Fruit fly (Drosophila melanogaster) whole organism, embryonic: ENCODE results near the gene EAChm.
A peak's percentile ranks its signal among the peaks of the same experiment; 100 is the strongest.

ENCODE experiments used
- CG1024 ChIP-seq: fragments of 200-800 bp; sonication (Bioruptor generic); IDR thresholded peaks from 2 replicates; pipeline ENCODE4 v1.3.6; 2022; ENCODE audit warnings: missing biosample characterization, missing genetic modification characterization
- CG10267 ChIP-seq: fragments of 200-800 bp; sonication (Bioruptor generic); optimal IDR thresholded peaks from 2 replicates; lab custom pipeline; 2018; ENCODE audit warnings: missing biosample characterization, mild to moderate bottlenecking, missing genetic modification characterization, moderate library complexity
- CG10959 ChIP-seq: fragments of 200-800 bp; sonication (Bioruptor generic); IDR thresholded peaks from 2 replicates; pipeline ENCODE4 v1.3.6; 2022; ENCODE audit warnings: missing biosample characterization, missing genetic modification characterization
- CG11247 ChIP-seq: fragments of 200-800 bp; sonication (Bioruptor generic); IDR thresholded peaks from 2 replicates; pipeline ENCODE4 v1.3.6; 2022; ENCODE audit warnings: missing biosample characterization, missing genetic modification characterization
- CG11456 ChIP-seq: fragments of 200-800 bp; sonication (Bioruptor generic); IDR thresholded peaks from 3 replicates; pipeline ENCODE4 v1.3.6; 2022; ENCODE audit warnings: missing biosample characterization, missing genetic modification characterization
- CG1233 ChIP-seq: fragments of 200-800 bp; sonication (Bioruptor generic); optimal IDR thresholded peaks from 4 replicates; lab custom pipeline; 2018; ENCODE audit warnings: missing biosample characterization, mild to moderate bottlenecking, missing genetic modification characterization
- CG12942 ChIP-seq: fragments of 200-800 bp; sonication (Bioruptor generic); optimal IDR thresholded peaks from 3 replicates; lab custom pipeline; 2016; ENCODE audit warnings: missing biosample characterization, missing genetic modification characterization
- CG14965 ChIP-seq: fragments of 200-800 bp; sonication (Bioruptor generic); optimal IDR thresholded peaks from 2 replicates; lab custom pipeline; 2016; ENCODE audit warnings: missing biosample characterization, missing genetic modification characterization, borderline replicate concordance
- CG15696 ChIP-seq: fragments of 200-800 bp; sonication (Bioruptor generic); optimal IDR thresholded peaks from 2 replicates; lab custom pipeline; 2019; ENCODE audit warnings: missing biosample characterization, mild to moderate bottlenecking, missing genetic modification characterization, moderate library complexity
- CG16863 ChIP-seq: fragments of 200-800 bp; sonication (Bioruptor generic); optimal IDR thresholded peaks from 3 replicates; lab custom pipeline; 2016; ENCODE audit warnings: missing biosample characterization, missing genetic modification characterization
- CG17385 ChIP-seq: fragments of 200-800 bp; sonication (Bioruptor generic); optimal IDR thresholded peaks from 3 replicates; lab custom pipeline; 2018; ENCODE audit warnings: missing biosample characterization, mild to moderate bottlenecking, missing genetic modification characterization
- CG17568 ChIP-seq: fragments of 200-800 bp; sonication (Bioruptor generic); optimal IDR thresholded peaks from 2 replicates; lab custom pipeline; 2018; ENCODE audit warnings: missing biosample characterization, mild to moderate bottlenecking, missing genetic modification characterization, moderate library complexity
- CG17912 ChIP-seq: fragments of 200-800 bp; sonication (Bioruptor generic); optimal IDR thresholded peaks from 2 replicates; lab custom pipeline; 2018; ENCODE audit warnings: missing biosample characterization, mild to moderate bottlenecking, missing genetic modification characterization
- CG2889 ChIP-seq: fragments of 200-800 bp; sonication (Bioruptor generic); IDR thresholded peaks from 3 replicates; pipeline ENCODE4 v1.3.6; 2022; ENCODE audit warnings: missing biosample characterization, missing genetic modification characterization
- CG30403 ChIP-seq: fragments of 200-800 bp; sonication (Bioruptor generic); optimal IDR thresholded peaks from 3 replicates; lab custom pipeline; 2016; ENCODE audit warnings: missing biosample characterization, missing genetic modification characterization
- CG3163 ChIP-seq: fragments of 200-800 bp; sonication (Bioruptor generic); optimal IDR thresholded peaks from 3 replicates; lab custom pipeline; 2016; ENCODE audit warnings: missing biosample characterization, missing genetic modification characterization
- CG3281 ChIP-seq: fragments of 200-800 bp; sonication (Bioruptor generic); optimal IDR thresholded peaks from 3 replicates; lab custom pipeline; 2017; ENCODE audit warnings: missing biosample characterization, mild to moderate bottlenecking, missing genetic modification characterization
- CG34376 ChIP-seq: fragments of 200-800 bp; sonication (Bioruptor generic); optimal IDR thresholded peaks from 2 replicates; lab custom pipeline; 2018; ENCODE audit warnings: missing biosample characterization, mild to moderate bottlenecking, missing genetic modification characterization
- CG4328 ChIP-seq: fragments of 200-800 bp; sonication (Bioruptor generic); optimal IDR thresholded peaks from 3 replicates; lab custom pipeline; 2017; ENCODE audit warnings: missing biosample characterization, missing genetic modification reagents, missing genetic modification characterization
- CG4424 ChIP-seq: fragments of 200-800 bp; sonication (Bioruptor generic); optimal IDR thresholded peaks from 3 replicates; lab custom pipeline; 2016; ENCODE audit warnings: missing biosample characterization, missing genetic modification characterization
- CG4707 ChIP-seq: fragments of 200-800 bp; sonication (Bioruptor generic); optimal IDR thresholded peaks from 2 replicates; lab custom pipeline; 2018; ENCODE audit warnings: missing biosample characterization, mild to moderate bottlenecking, missing genetic modification characterization, moderate library complexity
- CG7786 ChIP-seq: fragments of 200-800 bp; sonication (Bioruptor generic); optimal IDR thresholded peaks from 2 replicates; lab custom pipeline; 2016; ENCODE audit warnings: missing biosample characterization, missing genetic modification characterization
- D19A ChIP-seq: fragments of 200-800 bp; optimal IDR thresholded peaks from 3 replicates; lab custom pipeline; 2019; ENCODE audit warnings: missing biosample characterization, mild to moderate bottlenecking, missing genetic modification characterization, moderate library complexity
- Fer1 ChIP-seq: fragments of 200-800 bp; sonication (Bioruptor generic); optimal IDR thresholded peaks from 2 replicates; lab custom pipeline; 2017; ENCODE audit warnings: missing biosample characterization, mild to moderate bottlenecking, missing genetic modification characterization
- Hr78 ChIP-seq, 2 experiments: fragments of 200-800 bp in 1 of 2; fragments of >200 bp in 1 of 2; sonication (Bioruptor generic) in 1 of 2; optimal IDR thresholded peaks; 2 replicates each; lab custom pipeline; 2017 to 2019; ENCODE audit warnings: missing biosample characterization in 2 of 2, missing genetic modification characterization in 2 of 2, mild to moderate bottlenecking in 1 of 2, moderate library complexity in 1 of 2
- MTF-1 ChIP-seq: fragments of 200-800 bp; sonication (Bioruptor generic); optimal IDR thresholded peaks from 2 replicates; lab custom pipeline; 2018; ENCODE audit warnings: missing biosample characterization, mild to moderate bottlenecking, missing genetic modification characterization, borderline replicate concordance
- PHDP ChIP-seq: fragments of 200-800 bp; sonication (Bioruptor generic); optimal IDR thresholded peaks from 3 replicates; lab custom pipeline; 2018; ENCODE audit warnings: missing biosample characterization, mild to moderate bottlenecking, missing genetic modification characterization, moderate library complexity
- Pdp1 ChIP-seq, 2 experiments: fragments of 200-800 bp; sonication (Bioruptor generic); optimal IDR thresholded peaks; 3 replicates each; lab custom pipeline; 2016; ENCODE audit warnings: missing biosample characterization in 2 of 2, missing genetic modification characterization in 2 of 2, mild to moderate bottlenecking in 1 of 2, moderate library complexity in 1 of 2
- Ravus ChIP-seq: fragments of 200-800 bp; sonication (Bioruptor generic); IDR thresholded peaks from 2 replicates; pipeline ENCODE4 v1.3.6; 2022; ENCODE audit warnings: missing biosample characterization, missing genetic modification characterization
- Rfx ChIP-seq: fragments of 200-800 bp; sonication (Bioruptor generic); IDR thresholded peaks from 2 replicates; pipeline ENCODE4 v1.3.6; 2022; ENCODE audit warnings: missing biosample characterization, missing genetic modification characterization
- Vsx1 ChIP-seq: fragments of 200-800 bp; sonication (Bioruptor generic); optimal IDR thresholded peaks from 2 replicates; lab custom pipeline; 2017; ENCODE audit warnings: missing biosample characterization, mild to moderate bottlenecking, missing genetic modification characterization, missing genetic modification reagents
- Xbp1 ChIP-seq: fragments of 200-800 bp; sonication (Bioruptor generic); optimal IDR thresholded peaks from 3 replicates; lab custom pipeline; 2016; ENCODE audit warnings: missing biosample characterization, mild to moderate bottlenecking, missing genetic modification characterization
- bcd ChIP-seq: fragments of 200-800 bp; sonication (Bioruptor generic); optimal IDR thresholded peaks from 2 replicates; lab custom pipeline; 2017; ENCODE audit warnings: missing biosample characterization, mild to moderate bottlenecking, missing genetic modification characterization
- dysf ChIP-seq: fragments of 200-800 bp; sonication (Bioruptor generic); IDR thresholded peaks from 3 replicates; pipeline ENCODE4 v1.3.6; 2022; ENCODE audit warnings: missing biosample characterization, missing genetic modification characterization
- gcm ChIP-seq: fragments of 200-800 bp; sonication (Bioruptor generic); optimal IDR thresholded peaks from 2 replicates; lab custom pipeline; 2019; ENCODE audit warnings: missing biosample characterization, mild to moderate bottlenecking, missing genetic modification characterization, moderate library complexity
- gcm2 ChIP-seq: fragments of 200-800 bp; sonication (Bioruptor generic); optimal IDR thresholded peaks from 2 replicates; lab custom pipeline; 2016; ENCODE audit warnings: missing biosample characterization, missing genetic modification characterization
- gem ChIP-seq: fragments of 200-800 bp; sonication (Bioruptor generic); optimal IDR thresholded peaks from 2 replicates; lab custom pipeline; 2019; ENCODE audit warnings: missing biosample characterization, mild to moderate bottlenecking, missing genetic modification characterization, moderate library complexity
- gt ChIP-seq: fragments of 200-800 bp; sonication (Bioruptor generic); IDR thresholded peaks from 2 replicates; pipeline ENCODE4 v1.3.6; 2022; ENCODE audit warnings: missing biosample characterization, missing genetic modification characterization
- klu ChIP-seq: fragments of 200-800 bp; sonication (Bioruptor generic); IDR thresholded peaks from 2 replicates; pipeline ENCODE4 v1.3.6; 2022; ENCODE audit warnings: missing biosample characterization, missing genetic modification characterization
- nerfin-1 ChIP-seq: fragments of 200-800 bp; sonication (Bioruptor generic); optimal IDR thresholded peaks from 3 replicates; lab custom pipeline; 2019; ENCODE audit warnings: missing biosample characterization, mild to moderate bottlenecking, missing genetic modification characterization, moderate library complexity
- nmo ChIP-seq: fragments of 200-800 bp; sonication (Bioruptor generic); optimal IDR thresholded peaks from 2 replicates; lab custom pipeline; 2018; ENCODE audit warnings: missing biosample characterization, mild to moderate bottlenecking, missing genetic modification characterization, moderate library complexity
- pho ChIP-seq: fragments of 200-800 bp; sonication (Bioruptor generic); optimal IDR thresholded peaks from 2 replicates; lab custom pipeline; 2016; ENCODE audit warnings: missing biosample characterization, missing genetic modification characterization
- pros ChIP-seq: fragments of 200-800 bp; sonication (Bioruptor generic); optimal IDR thresholded peaks from 3 replicates; lab custom pipeline; 2019; ENCODE audit warnings: missing biosample characterization, mild to moderate bottlenecking, missing genetic modification characterization, moderate library complexity
- psq ChIP-seq: fragments of 200-800 bp; sonication (Bioruptor generic); optimal IDR thresholded peaks from 2 replicates; lab custom pipeline; 2017; ENCODE audit warnings: missing biosample characterization, missing genetic modification characterization
- ranshi ChIP-seq: fragments of 200-800 bp; sonication (Bioruptor generic); IDR thresholded peaks from 2 replicates; pipeline ENCODE4 v1.3.6; 2022; ENCODE audit warnings: missing biosample characterization, missing genetic modification characterization
- run ChIP-seq: fragments of 200-800 bp; sonication (Bioruptor generic); optimal IDR thresholded peaks from 3 replicates; lab custom pipeline; 2018; ENCODE audit warnings: missing biosample characterization, mild to moderate bottlenecking, missing genetic modification characterization
- slbo ChIP-seq: fragments of 200-800 bp; sonication (Bioruptor generic); IDR thresholded peaks from 2 replicates; pipeline ENCODE4 v1.3.6; 2022; ENCODE audit warnings: missing biosample characterization, missing genetic modification characterization
- sqz ChIP-seq: fragments of 200-800 bp; sonication (Bioruptor generic); optimal IDR thresholded peaks from 3 replicates; lab custom pipeline; 2018; ENCODE audit warnings: missing biosample characterization, mild to moderate bottlenecking, missing genetic modification characterization

The EAChm gene

DNA sequence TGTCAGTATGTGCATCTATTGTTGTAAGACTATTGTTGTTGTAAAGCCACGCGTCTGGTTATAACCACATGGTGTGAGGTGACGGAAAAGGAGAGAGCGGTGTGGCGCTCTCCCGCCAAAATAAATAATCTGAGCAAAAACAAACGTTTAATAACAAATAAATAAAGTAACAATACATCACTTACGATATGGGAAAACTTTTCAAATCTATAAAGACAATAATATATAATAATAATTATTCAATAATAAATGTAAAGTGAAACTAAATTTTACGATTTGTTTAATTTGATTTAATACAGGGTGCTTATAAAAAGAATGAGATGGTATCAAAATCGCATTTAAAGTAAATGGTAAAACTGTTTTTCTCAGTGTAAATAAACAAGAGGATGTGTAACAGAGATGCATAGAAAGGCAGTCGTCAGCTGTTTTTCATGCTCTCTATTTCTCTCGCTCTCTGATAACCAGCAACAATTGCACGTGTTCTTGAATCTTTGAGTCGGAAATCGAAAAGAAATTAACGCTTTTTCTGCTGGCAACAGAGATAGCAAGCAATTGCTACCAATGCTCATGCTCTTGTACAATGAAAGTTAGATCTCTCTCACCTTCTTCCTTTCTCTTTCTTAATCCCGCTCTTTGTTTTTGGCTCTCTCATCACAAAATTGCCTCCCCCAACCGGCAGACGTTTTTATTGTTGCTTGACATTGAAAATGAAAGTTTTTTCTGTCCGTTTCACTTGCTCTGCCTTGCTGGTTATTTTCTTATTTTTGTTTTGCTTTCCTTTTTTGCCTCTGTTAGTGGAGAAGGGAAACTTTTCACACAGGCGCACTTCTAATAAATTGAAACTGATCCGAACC, 44.3 kb downstream of the EAChm start (continued):
- TF ChIP-seq pho (GFP tag; lab: Kevin White, UChicago) = no peak
- peak; percentile 82 for TF ChIP-seq dysf
- peak; percentile 82 for TF ChIP-seq bcd (GFP tag; lab: Kevin White, UChicago)
- peak; percentile 34 for TF ChIP-seq CG4707
- peak; percentile 92 for TF ChIP-seq run (tag; lab: Kevin White, UChicago)
- TF ChIP-seq CG12942 (GFP tag; lab: Kevin White, UChicago) = peak; percentile 61
- peak; percentile 94 for TF ChIP-seq CG10267 (tag; lab: Kevin White, UChicago)
- TF ChIP-seq CG34376 = peak; percentile 69
- peak; percentile 89; the same call in 1 of the 2 replicates for TF ChIP-seq ranshi (GFP tag; lab: Robert Waterston, UW)
- no peak for TF ChIP-seq CG7786
- peak; percentile 5 for TF ChIP-seq CG14965
- TF ChIP-seq CG11247 (GFP tag; lab: Robert Waterston, UW) = peak; percentile 75
- TF ChIP-seq CG17568 (GFP tag; lab: Kevin White, UChicago) = peak; percentile 67
- no peak; the same call in 1 of the 2 replicates for TF ChIP-seq klu (GFP tag; lab: Robert Waterston, UW)
- peak; percentile 93 for TF ChIP-seq CG1233 (GFP tag; lab: Kevin White, UChicago)
- TF ChIP-seq CG30403 (GFP tag; lab: Kevin White, UChicago) = peak; percentile 85
- TF ChIP-seq CG10959 = peak; percentile 70
- TF ChIP-seq pros (GFP tag; lab: Kevin White, UChicago) = peak; percentile 62
- peak; percentile 92 for TF ChIP-seq CG3281 (GFP tag; lab: Kevin White, UChicago)
- TF ChIP-seq slbo (GFP tag; lab: Robert Waterston, UW) = peak; percentile 71
- TF ChIP-seq CG4328 (GFP tag; lab: Kevin White, UChicago) = peak; percentile 82
- TF ChIP-seq Fer1 (GFP tag; lab: Kevin White, UChicago) = peak; percentile 89
- peak; percentile 86 for TF ChIP-seq Vsx1 (GFP tag; lab: Kevin White, UChicago)
- no peak for TF ChIP-seq gcm2 (GFP tag; lab: Kevin White, UChicago)
- TF ChIP-seq Hr78 (GFP tag; optimal IDR thresholded peaks at IDR 0.05; lab: Kevin White, UChicago) = peak in 1 of 2 experiments; percentile 81
- peak; percentile 28 for TF ChIP-seq CG3163 (GFP tag; lab: Kevin White, UChicago)
- peak; percentile 66 for TF ChIP-seq Xbp1
- no peak for TF ChIP-seq CG16863 (GFP tag; lab: Kevin White, UChicago)
- peak; percentile 65 for TF ChIP-seq CG11456 (GFP tag; lab: Robert Waterston, UW)
- peak; percentile 94 for TF ChIP-seq gcm
- TF ChIP-seq CG1024 = peak; percentile 85
- TF ChIP-seq D19A (tag; lab: Kevin White, UChicago) = peak; percentile 85
- TF ChIP-seq gt (GFP tag; lab: Robert Waterston, UW) = peak; percentile 39; the same call in 1 of the 2 replicates
- TF ChIP-seq Pdp1 (GFP tag; optimal IDR thresholded peaks at IDR 0.05; lab: Kevin White, UChicago) = no peak
- TF ChIP-seq nmo = peak; percentile 85
- TF ChIP-seq sqz (GFP tag; lab: Kevin White, UChicago) = peak; percentile 78
- peak; percentile 81 for TF ChIP-seq Rfx (GFP tag; lab: Robert Waterston, UW)
- TF ChIP-seq psq (GFP tag; lab: Kevin White, UChicago) = peak; percentile 11
- TF ChIP-seq CG15696 = peak; percentile 81
- TF ChIP-seq CG17912 (GFP tag; lab: Kevin White, UChicago) = peak; percentile 2
- peak; percentile 86 for TF ChIP-seq CG4424
- TF ChIP-seq gem (tag; lab: Kevin White, UChicago) = peak; percentile 97
- peak; percentile 86 for TF ChIP-seq MTF-1 (GFP tag; lab: Kevin White, UChicago)
- TF ChIP-seq PHDP = peak; percentile 86
- TF ChIP-seq CG2889 = 0 out of 3 replicates have a peak, but pooled peaks have one; percentile 8
- TF ChIP-seq CG17385 (GFP tag; lab: Kevin White, UChicago) = peak; percentile 82
- peak; percentile 91 for TF ChIP-seq nerfin-1
- TF ChIP-seq Ravus (GFP tag; lab: Robert Waterston, UW) = peak; percentile 36
